Worm (Caenorhabditis elegans) whole organism, midembryonic: ENCODE measurements around the gene C01G6.9.

Experiments used
- T22C8.4 ChIP-seq: fragments of 200-800 bp; sonication (Bioruptor generic); IDR thresholded peaks from 2 replicates; pipeline ENCODE4 v1.3.6; 2022; ENCODE audit warnings: missing genetic modification characterization, missing compliant biosample characterization
- cog-1 ChIP-seq: sonication (generic microtip); optimal IDR thresholded peaks from 2 replicates; lab custom pipeline; 2016; ENCODE audit warnings: missing genetic modification characterization, missing compliant biosample characterization
- flt-1 ChIP-seq: fragments of 200-800 bp; sonication (Bioruptor generic); IDR thresholded peaks from 2 replicates; pipeline ENCODE4 v1.3.6; 2022; ENCODE audit warnings: missing genetic modification characterization, missing compliant biosample characterization
- klf-2 ChIP-seq: fragments of 200-800 bp; sonication (Bioruptor generic); conservative IDR thresholded peaks from 2 replicates; pipeline ENCODE4 v1.3.6; 2022; ENCODE audit warnings: missing genetic modification reagents, missing genetic modification characterization, missing compliant biosample characterization
- med-1 ChIP-seq: sonication (generic microtip); optimal IDR thresholded peaks from 2 replicates; lab custom pipeline; 2017; ENCODE audit warnings: missing genetic modification characterization, mild to moderate bottlenecking, missing compliant biosample characterization, antibody characterized with exemption, missing genetic modification reagents; ENCODE audit not compliant: insufficient read depth
- ref-1 ChIP-seq: fragments of 200-800 bp; sonication (Bioruptor generic); conservative IDR thresholded peaks from 2 replicates; pipeline ENCODE4 v1.3.6; 2022; ENCODE audit warnings: missing genetic modification reagents, missing genetic modification characterization, missing compliant biosample characterization
- tab-1 ChIP-seq: fragments of 200-800 bp; sonication (Bioruptor generic); IDR thresholded peaks from 2 replicates; pipeline ENCODE4 v1.3.6; 2022; ENCODE audit warnings: missing genetic modification characterization, missing compliant biosample characterization
- ztf-23 ChIP-seq: fragments of 200-800 bp; sonication (Bioruptor generic); IDR thresholded peaks from 2 replicates; pipeline ENCODE4 v1.3.6; 2022; ENCODE audit warnings: missing genetic modification reagents, missing genetic modification characterization, missing compliant biosample characterization
- ztf-29 ChIP-seq: fragments of 200-800 bp; sonication (Bioruptor generic); IDR thresholded peaks from 2 replicates; pipeline ENCODE4 v1.3.6; 2022; ENCODE audit warnings: missing genetic modification reagents, missing genetic modification characterization, missing compliant biosample characterization

The C01G6.9 gene

DNA sequence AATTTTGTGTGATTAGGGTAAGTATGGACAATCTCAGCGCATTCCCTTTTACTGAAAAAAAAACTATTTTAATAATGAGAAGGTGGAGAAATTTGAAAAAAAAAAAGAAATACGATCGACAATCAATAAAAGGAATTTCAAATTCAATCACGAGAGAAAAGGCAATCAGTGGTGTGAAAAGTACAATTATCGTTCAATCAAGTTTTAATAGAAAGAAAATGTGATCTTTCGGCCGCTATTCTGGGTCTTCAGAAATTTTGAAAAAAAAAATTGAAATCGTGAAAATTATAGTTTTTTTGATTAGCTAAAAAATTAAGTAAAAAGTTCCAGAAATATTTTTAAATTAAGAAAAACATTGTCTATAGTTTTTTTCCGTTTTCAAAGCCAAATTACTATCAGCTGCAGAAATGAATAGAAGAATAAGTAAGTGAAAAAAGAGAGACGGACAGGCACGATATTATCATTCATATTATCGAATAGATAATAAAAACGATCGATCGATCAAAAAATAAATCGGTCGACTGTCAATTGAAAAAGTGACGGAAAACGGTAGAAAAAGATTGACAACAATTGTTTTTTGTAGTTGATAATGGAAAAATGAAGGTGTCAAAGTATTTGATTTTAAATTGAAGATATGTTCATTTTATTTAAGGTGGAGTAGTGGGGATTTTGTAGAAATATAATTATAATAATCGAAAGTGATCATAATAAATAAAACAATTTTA lies 15.4 kb downstream of the C01G6.9 start, which contains the start of gene gldi-3:
Gene gldi-3, minus strand, starts transcription at position 51 of the 725 bp plus-strand sequence.
- TF ChIP-seq med-1 (GFP tag; lab: Kevin White, UChicago) = no peak
- no peak for TF ChIP-seq ztf-23
- TF ChIP-seq ztf-29 (GFP tag; lab: Robert Waterston, UW) = no peak
- TF ChIP-seq tab-1 = no peak
- no peak for TF ChIP-seq flt-1 (GFP tag; lab: Robert Waterston, UW)
- TF ChIP-seq T22C8.4 = no peak
- no peak for TF ChIP-seq ref-1 (GFP tag; lab: Robert Waterston, UW)
- no peak for TF ChIP-seq klf-2 (GFP tag; lab: Robert Waterston, UW)
- TF ChIP-seq cog-1 (tag; lab: Kevin White, UChicago) = no peak

DNA sequence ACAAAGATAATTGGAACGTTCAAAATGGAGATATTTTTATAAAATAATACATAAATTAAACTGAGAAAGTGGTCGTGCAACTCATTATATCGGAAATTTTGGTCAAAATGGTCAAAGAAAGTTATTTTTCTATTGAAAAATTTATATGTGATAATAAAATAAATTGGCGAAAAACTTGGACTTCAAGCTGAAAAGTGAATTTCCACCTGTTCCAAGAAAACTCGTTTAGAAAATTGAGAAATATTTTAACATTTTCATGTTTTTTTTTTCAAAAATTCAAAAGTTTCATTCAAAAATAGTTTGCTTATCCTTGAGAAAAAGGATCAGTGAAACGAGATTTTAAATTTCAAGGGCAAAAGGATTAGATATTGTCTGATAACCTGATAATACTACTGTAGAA lies 16.6 kb downstream of the C01G6.9 start:
- TF ChIP-seq med-1 (GFP tag; lab: Kevin White, UChicago) = no peak
- TF ChIP-seq flt-1 (GFP tag; lab: Robert Waterston, UW) = no peak

- TF ChIP-seq klf-2 (GFP tag; lab: Robert Waterston, UW) (no peak), T22C8.4 (no peak), flt-1 (GFP tag; lab: Robert Waterston, UW) (no peak), tab-1 (no peak), ref-1 (GFP tag; lab: Robert Waterston, UW) (no peak), cog-1 (tag; lab: Kevin White, UChicago) (no peak)
These were observed 18.5 kb downstream of the C01G6.9 start for ce11 chrII:9277153-9277552.

DNA sequence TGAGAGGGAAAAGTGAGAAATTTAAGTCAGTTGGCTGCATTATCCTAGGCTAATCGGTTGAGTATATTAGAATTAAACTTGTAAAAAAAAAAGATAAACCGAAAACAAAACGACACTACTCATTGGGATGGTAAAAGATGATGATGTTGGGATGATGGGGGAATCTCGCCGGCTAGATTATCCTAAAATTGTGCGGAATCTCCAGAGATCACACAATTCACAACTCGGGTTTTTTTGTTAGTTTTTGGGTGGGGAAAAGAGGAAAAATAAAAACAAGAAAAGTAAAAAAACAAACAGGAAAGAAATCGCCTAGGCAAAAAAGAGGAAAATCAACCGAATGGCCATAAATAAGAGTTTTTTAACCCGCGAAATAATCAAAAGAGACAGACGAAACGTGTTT lies 20.4 kb downstream of the C01G6.9 start:
- TF ChIP-seq T22C8.4 (no peak), ref-1 (GFP tag; lab: Robert Waterston, UW) (no peak), ztf-29 (GFP tag; lab: Robert Waterston, UW) (no peak), ztf-23 (no peak), tab-1 (no peak), cog-1 (tag; lab: Kevin White, UChicago) (no peak), klf-2 (GFP tag; lab: Robert Waterston, UW) (no peak), med-1 (GFP tag; lab: Kevin White, UChicago) (no peak), flt-1 (GFP tag; lab: Robert Waterston, UW) (no peak)

- TF ChIP-seq tab-1 (no peak), klf-2 (GFP tag; lab: Robert Waterston, UW) (no peak), ztf-23 (no peak), flt-1 (GFP tag; lab: Robert Waterston, UW) (no peak), cog-1 (tag; lab: Kevin White, UChicago) (no peak), ref-1 (GFP tag; lab: Robert Waterston, UW) (no peak), T22C8.4 (no peak), ztf-29 (GFP tag; lab: Robert Waterston, UW) (no peak), med-1 (GFP tag; lab: Kevin White, UChicago) (no peak)
These were observed 20.9 kb downstream of the C01G6.9 start for ce11 chrII:9274734-9275133.

- no peak for TF ChIP-seq tab-1
- no peak for TF ChIP-seq T22C8.4
- no peak for TF ChIP-seq ztf-23
- no peak for TF ChIP-seq ref-1 (GFP tag; lab: Robert Waterston, UW)
- TF ChIP-seq flt-1 (GFP tag; lab: Robert Waterston, UW) = no peak
These were observed 21.6 kb downstream of the C01G6.9 start for ce11 chrII:9273984-9274383.

ce11 chrII:9272942-9273341 lies 22.7 kb downstream of the C01G6.9 start, which contains the start of gene C01G6.4:
Gene C01G6.4 (minus strand): TSS chrII:9273042.
- TF ChIP-seq klf-2 (GFP tag; lab: Robert Waterston, UW) = no peak
- TF ChIP-seq flt-1 (GFP tag; lab: Robert Waterston, UW) = no peak
- no peak for TF ChIP-seq ref-1 (GFP tag; lab: Robert Waterston, UW)
- TF ChIP-seq ztf-29 (GFP tag; lab: Robert Waterston, UW) = no peak
- no peak for TF ChIP-seq ztf-23
- TF ChIP-seq T22C8.4 = no peak
- no peak for TF ChIP-seq tab-1

ce11 chrII:9271285-9271684 lies 24.3 kb downstream of the C01G6.9 start:
- TF ChIP-seq ztf-29 (GFP tag; lab: Robert Waterston, UW) (no peak), klf-2 (GFP tag; lab: Robert Waterston, UW) (no peak), flt-1 (GFP tag; lab: Robert Waterston, UW) (no peak), tab-1 (no peak), T22C8.4 (no peak), ref-1 (GFP tag; lab: Robert Waterston, UW) (no peak), med-1 (GFP tag; lab: Kevin White, UChicago) (no peak), cog-1 (tag; lab: Kevin White, UChicago) (no peak), ztf-23 (no peak)

ce11 chrII:9269588-9269987 lies 26.0 kb downstream of the C01G6.9 start, which contains the start of gene C01G6.3:
Gene C01G6.3 (plus strand): TSS chrII:9269888.
- TF ChIP-seq tab-1 = no peak
- TF ChIP-seq flt-1 (GFP tag; lab: Robert Waterston, UW) = no peak
- no peak for TF ChIP-seq med-1 (GFP tag; lab: Kevin White, UChicago)
- TF ChIP-seq klf-2 (GFP tag; lab: Robert Waterston, UW) = no peak
- no peak for TF ChIP-seq ztf-23
- TF ChIP-seq ref-1 (GFP tag; lab: Robert Waterston, UW) = no peak
- TF ChIP-seq ztf-29 (GFP tag; lab: Robert Waterston, UW) = no peak
- TF ChIP-seq T22C8.4 = no peak
- no peak for TF ChIP-seq cog-1 (tag; lab: Kevin White, UChicago)

DNA sequence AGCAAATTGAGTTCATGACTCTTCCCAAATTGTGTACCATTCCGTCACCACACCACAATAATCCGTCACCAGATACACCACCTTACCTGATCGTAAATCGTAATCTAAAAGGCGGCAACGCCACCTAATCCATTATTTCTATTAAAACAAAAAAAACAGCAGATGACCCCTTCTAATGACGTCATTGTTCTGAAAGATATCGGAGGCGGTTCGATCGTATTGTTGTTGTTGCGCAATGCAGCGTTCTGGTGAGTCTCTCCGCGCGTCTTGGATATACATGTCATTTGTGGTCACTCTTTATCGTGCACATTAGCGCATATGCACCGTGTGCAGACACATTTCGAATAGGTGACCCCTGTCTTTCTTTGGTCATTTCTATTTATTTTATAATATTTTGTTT lies 26.6 kb downstream of the C01G6.9 start:
- TF ChIP-seq flt-1 (GFP tag; lab: Robert Waterston, UW) (no peak), med-1 (GFP tag; lab: Kevin White, UChicago) (no peak), T22C8.4 (no peak), cog-1 (tag; lab: Kevin White, UChicago) (no peak), tab-1 (no peak), ztf-23 (no peak)
